Worm (Caenorhabditis elegans) whole organism, L4/young adult: Measurements from ENCODE around the gene ZK287.1.

Source experiments
- W03F9.2 ChIP-seq: fragments of 150-350 bp; optimal IDR thresholded peaks from 2 replicates; lab custom pipeline; 2014; ENCODE audit warnings: missing biosample characterization, missing genetic modification characterization
- dao-5 ChIP-seq: sonication (generic microtip); optimal IDR thresholded peaks from 2 replicates; lab custom pipeline; 2016; ENCODE audit warnings: missing genotype, missing genetic modification characterization, moderate library complexity, missing compliant biosample characterization
- him-1 ChIP-seq: sonication (generic microtip); optimal IDR thresholded peaks from 2 replicates; lab custom pipeline; 2016; ENCODE audit warnings: missing genotype, missing genetic modification reagents, missing genetic modification characterization, missing compliant biosample characterization

ce11 chrV:9620417-9620816 is 46.1 kb upstream of the ZK287.1 start:
- no peak for TF ChIP-seq him-1 (tag; lab: Kevin White, UChicago)
- no peak for TF ChIP-seq dao-5 (tag; lab: Kevin White, UChicago)
- TF ChIP-seq W03F9.2 (tag; lab: Kevin White, UChicago): no peak
